Worm (Caenorhabditis elegans) whole organism, late embryonic: ENCODE results near the gene F54E2.9.

ENCODE experiments used
- F13H6.1 ChIP-seq: sonication (generic microtip); optimal IDR thresholded peaks from 2 replicates; lab custom pipeline; 2016; ENCODE audit warnings: missing genetic modification characterization, missing compliant biosample characterization
- K02D7.2 ChIP-seq: sonication (generic microtip); optimal IDR thresholded peaks from 2 replicates; lab custom pipeline; 2017; ENCODE audit warnings: mild to moderate bottlenecking, missing genetic modification characterization, missing compliant biosample characterization
- T23F11.4 ChIP-seq: fragments of 200-800 bp; sonication (Bioruptor generic); optimal IDR thresholded peaks from 2 replicates; lab custom pipeline; 2018; ENCODE audit warnings: mild to moderate bottlenecking, missing genetic modification characterization, missing compliant biosample characterization
- Y22D7AL.16 ChIP-seq: sonication (generic microtip); optimal IDR thresholded peaks from 2 replicates; lab custom pipeline; 2016; ENCODE audit warnings: missing genetic modification characterization, missing compliant biosample characterization
- ahr-1 ChIP-seq: sonication (generic microtip); optimal IDR thresholded peaks from 2 replicates; lab custom pipeline; 2016; ENCODE audit warnings: missing genetic modification characterization, missing compliant biosample characterization
- ceh-18 ChIP-seq: sonication (generic microtip); optimal IDR thresholded peaks from 2 replicates; lab custom pipeline; 2016; ENCODE audit warnings: missing genetic modification characterization, missing compliant biosample characterization
- ceh-24 ChIP-seq: sonication (generic microtip); optimal IDR thresholded peaks from 2 replicates; lab custom pipeline; 2016; ENCODE audit warnings: mild to moderate bottlenecking, missing genetic modification characterization, missing compliant biosample characterization
- ceh-31 ChIP-seq: sonication (generic microtip); optimal IDR thresholded peaks from 2 replicates; lab custom pipeline; 2016; ENCODE audit warnings: missing genetic modification characterization, missing compliant biosample characterization
- ceh-34 ChIP-seq: sonication (generic microtip); optimal IDR thresholded peaks from 2 replicates; lab custom pipeline; 2016; ENCODE audit warnings: mild to moderate bottlenecking, missing genetic modification characterization, missing compliant biosample characterization
- ceh-48 ChIP-seq: sonication (generic microtip); optimal IDR thresholded peaks from 2 replicates; lab custom pipeline; 2016; ENCODE audit warnings: missing genetic modification characterization, inconsistent platforms, missing compliant biosample characterization
- ceh-9 ChIP-seq: sonication (generic microtip); optimal IDR thresholded peaks from 2 replicates; lab custom pipeline; 2016; ENCODE audit warnings: mild to moderate bottlenecking, missing genetic modification characterization, inconsistent platforms, missing compliant biosample characterization
- che-1 ChIP-seq: sonication (generic microtip); optimal IDR thresholded peaks from 2 replicates; lab custom pipeline; 2016; ENCODE audit warnings: mild to moderate bottlenecking, missing genetic modification characterization, missing compliant biosample characterization
- dmd-4 ChIP-seq: sonication (generic microtip); optimal IDR thresholded peaks from 2 replicates; lab custom pipeline; 2016; ENCODE audit warnings: borderline replicate concordance, missing genetic modification characterization, missing compliant biosample characterization
- dve-1 ChIP-seq: sonication (generic microtip); optimal IDR thresholded peaks from 2 replicates; lab custom pipeline; 2017; ENCODE audit warnings: antibody characterized with exemption, mild to moderate bottlenecking, missing genetic modification characterization, missing compliant biosample characterization
- elt-2 ChIP-seq: sonication (generic microtip); optimal IDR thresholded peaks from 2 replicates; lab custom pipeline; 2016; ENCODE audit warnings: missing genetic modification reagents, missing genetic modification characterization, missing compliant biosample characterization
- eyg-1 ChIP-seq: sonication (generic microtip); optimal IDR thresholded peaks from 2 replicates; lab custom pipeline; 2016; ENCODE audit warnings: missing genotype, missing genetic modification characterization, missing compliant biosample characterization
- fkh-10 ChIP-seq: fragments of 150-350 bp; optimal IDR thresholded peaks from 2 replicates; lab custom pipeline; 2014; ENCODE audit warnings: missing biosample characterization, missing genetic modification reagents, missing genetic modification characterization
- hlh-6 ChIP-seq: sonication (generic microtip); optimal IDR thresholded peaks from 2 replicates; lab custom pipeline; 2016; ENCODE audit warnings: missing genotype, missing genetic modification characterization, missing compliant biosample characterization
- lim-6 ChIP-seq: sonication (generic microtip); optimal IDR thresholded peaks from 2 replicates; lab custom pipeline; 2016; ENCODE audit warnings: missing genetic modification characterization, missing compliant biosample characterization
- madf-2 ChIP-seq: sonication (generic microtip); optimal IDR thresholded peaks from 2 replicates; lab custom pipeline; 2017; ENCODE audit warnings: missing genetic modification characterization, missing compliant biosample characterization
- mec-3 ChIP-seq: sonication (generic microtip); optimal IDR thresholded peaks from 2 replicates; lab custom pipeline; 2016; ENCODE audit warnings: borderline replicate concordance, missing genetic modification characterization, missing compliant biosample characterization
- nfya-1 ChIP-seq: sonication (generic microtip); optimal IDR thresholded peaks from 2 replicates; lab custom pipeline; 2017; ENCODE audit warnings: missing genetic modification characterization, mild to moderate bottlenecking, missing compliant biosample characterization, antibody characterized with exemption, moderate library complexity
- nhr-232 ChIP-seq: sonication (generic microtip); optimal IDR thresholded peaks from 2 replicates; lab custom pipeline; 2016; ENCODE audit warnings: missing genetic modification characterization, missing compliant biosample characterization
- npax-4 ChIP-seq: sonication (generic microtip); optimal IDR thresholded peaks from 2 replicates; lab custom pipeline; 2016; ENCODE audit warnings: missing genetic modification characterization, missing compliant biosample characterization
- odd-2 ChIP-seq: sonication (generic microtip); optimal IDR thresholded peaks from 2 replicates; lab custom pipeline; 2017; ENCODE audit warnings: antibody characterized with exemption, mild to moderate bottlenecking, missing genetic modification characterization, missing compliant biosample characterization
- pag-3 ChIP-seq: sonication (generic microtip); optimal IDR thresholded peaks from 2 replicates; lab custom pipeline; 2016; ENCODE audit warnings: missing compliant biosample characterization, missing genetic modification characterization, borderline replicate concordance
- pha-4 ChIP-seq: fragments of 150-350 bp; optimal IDR thresholded peaks from 2 replicates; lab custom pipeline; 2018; ENCODE audit warnings: missing biosample characterization, missing genetic modification reagents, missing genetic modification characterization
- pqm-1 ChIP-seq: sonication (generic microtip); optimal IDR thresholded peaks from 2 replicates; lab custom pipeline; 2016; ENCODE audit warnings: missing genetic modification characterization, missing compliant biosample characterization
- rnt-1 ChIP-seq: sonication (generic microtip); optimal IDR thresholded peaks from 2 replicates; lab custom pipeline; 2016; ENCODE audit warnings: missing genetic modification characterization, missing compliant biosample characterization
- sdc-2 ChIP-seq: sonication (generic microtip); optimal IDR thresholded peaks from 2 replicates; lab custom pipeline; 2016; ENCODE audit warnings: missing genotype, missing genetic modification characterization, missing compliant biosample characterization
- syd-9 ChIP-seq: sonication (generic microtip); optimal IDR thresholded peaks from 2 replicates; lab custom pipeline; 2016; ENCODE audit warnings: mild to moderate bottlenecking, missing genetic modification characterization, moderate library complexity, missing compliant biosample characterization
- tbx-7 ChIP-seq: sonication (generic microtip); optimal IDR thresholded peaks from 2 replicates; lab custom pipeline; 2016; ENCODE audit warnings: missing genotype, missing genetic modification characterization, missing compliant biosample characterization
- ttx-3 ChIP-seq: sonication (generic microtip); optimal IDR thresholded peaks from 2 replicates; lab custom pipeline; 2016; ENCODE audit warnings: missing genetic modification reagents, missing genetic modification characterization, missing compliant biosample characterization
- unc-3 ChIP-seq, 2 experiments: fragments of 200-800 bp in 1 of 2; sonication (Bioruptor generic) in 1 of 2; sonication (generic microtip) in 1 of 2; conservative IDR thresholded peaks in 1 of 2; optimal IDR thresholded peaks in 1 of 2; 2 replicates each; pipeline versions ENCODE4 v1.3.6 to Lab custom; 2016 to 2022; ENCODE audit warnings: missing compliant biosample characterization in 2 of 2, missing genetic modification characterization in 2 of 2, missing genetic modification reagents in 1 of 2
- unc-42 ChIP-seq: sonication (generic microtip); optimal IDR thresholded peaks from 2 replicates; lab custom pipeline; 2016; ENCODE audit warnings: missing genotype, missing genetic modification characterization, missing compliant biosample characterization
- ztf-16 ChIP-seq: sonication (generic microtip); optimal IDR thresholded peaks from 2 replicates; lab custom pipeline; 2017; ENCODE audit warnings: missing genetic modification characterization, missing compliant biosample characterization

F54E2.9 gene

ce11 chrV:2780786-2781185 lies 33.0 kb downstream of the F54E2.9 start, which contains the start of gene R05D8.11:
Gene R05D8.11 (minus strand): TSS chrV:2780886.
- TF ChIP-seq tbx-7 (tag; lab: Kevin White, UChicago), result no peak
- TF ChIP-seq ceh-34 (tag; lab: Kevin White, UChicago), result no peak
- no peak for TF ChIP-seq Y22D7AL.16 (tag; lab: Kevin White, UChicago)
- no peak for TF ChIP-seq nfya-1 (tag; lab: Kevin White, UChicago)

- TF ChIP-seq pha-4 (tag; lab: Kevin White, UChicago) (no peak), tbx-7 (tag; lab: Kevin White, UChicago) (no peak), mec-3 (no peak), dmd-4 (tag; lab: Kevin White, UChicago) (no peak), ztf-16 (tag; lab: Kevin White, UChicago) (no peak), rnt-1 (tag; lab: Kevin White, UChicago) (no peak), unc-42 (tag; lab: Kevin White, UChicago) (no peak), nhr-232 (tag; lab: Kevin White, UChicago) (no peak), ttx-3 (tag; lab: Kevin White, UChicago) (no peak)
These were observed 39.7 kb downstream of the F54E2.9 start, which contains the start of gene srj-18 for ce11 chrV:2774042-2774441. Gene srj-18 (plus strand): TSS chrV:2774342.

ce11 chrV:2771560-2771959 lies 42.2 kb downstream of the F54E2.9 start, which contains the start of gene srh-56:
Gene srh-56 (plus strand): TSS chrV:2771860.
- no peak for TF ChIP-seq odd-2 (tag; lab: Kevin White, UChicago)
- no peak for TF ChIP-seq pag-3
- TF ChIP-seq, all 69 proteins: peak for 0

ce11 chrV:2769754-2770153 lies 44.0 kb downstream of the F54E2.9 start, which contains the start of gene dhs-15:
Gene dhs-15 (minus strand): TSS chrV:2769854.
- TF ChIP-seq ahr-1 (tag; lab: Kevin White, UChicago) (no peak), eyg-1 (tag; lab: Kevin White, UChicago) (no peak), nfya-1 (tag; lab: Kevin White, UChicago) (no peak), T23F11.4 (GFP tag; lab: Kevin White, UChicago) (no peak), sdc-2 (no peak), dve-1 (tag; lab: Kevin White, UChicago) (no peak), F13H6.1 (tag; lab: Kevin White, UChicago) (no peak), fkh-10 (GFP tag; lab: Kevin White, UChicago) (no peak), odd-2 (tag; lab: Kevin White, UChicago) (no peak), ceh-18 (tag; lab: Kevin White, UChicago) (no peak)
- TF ChIP-seq, all 69 proteins: peak for 0

ce11 chrV:2767465-2767864 lies 46.3 kb downstream of the F54E2.9 start, which contains the start of gene R05D8.9:
Gene R05D8.9 (minus strand): TSS chrV:2767565.
- no peak for TF ChIP-seq npax-4 (tag; lab: Kevin White, UChicago)
- no peak for TF ChIP-seq K02D7.2 (tag; lab: Kevin White, UChicago)
- TF ChIP-seq T23F11.4 (GFP tag; lab: Kevin White, UChicago), result no peak
- TF ChIP-seq nfya-1 (tag; lab: Kevin White, UChicago), result no peak
- no peak for TF ChIP-seq hlh-6
- no peak for TF ChIP-seq rnt-1 (tag; lab: Kevin White, UChicago)
- TF ChIP-seq odd-2 (tag; lab: Kevin White, UChicago), result no peak
- TF ChIP-seq nhr-232 (tag; lab: Kevin White, UChicago), result no peak

- TF ChIP-seq lim-6 (tag; lab: Kevin White, UChicago) (no peak), ceh-31 (no peak), hlh-6 (no peak), ztf-16 (tag; lab: Kevin White, UChicago) (no peak), ceh-9 (tag; lab: Kevin White, UChicago) (no peak), madf-2 (tag; lab: Kevin White, UChicago) (no peak), K02D7.2 (tag; lab: Kevin White, UChicago) (no peak), elt-2 (tag; lab: Kevin White, UChicago) (no peak), ceh-24 (tag; lab: Kevin White, UChicago) (no peak), unc-3 (GFP tag; conservative IDR thresholded peaks at IDR 0.05; lab: Robert Waterston, UW) (no peak), unc-3 (tag; optimal IDR thresholded peaks at IDR 0.05; lab: Kevin White, UChicago) (no peak), pqm-1 (tag; lab: Kevin White, UChicago) (no peak), syd-9 (tag; lab: Kevin White, UChicago) (no peak), pha-4 (tag; lab: Kevin White, UChicago) (no peak), ceh-48 (tag; lab: Kevin White, UChicago) (no peak), che-1 (tag; lab: Kevin White, UChicago) (no peak)
These were observed 48.7 kb downstream of the F54E2.9 start, which contains the start of gene dhs-14 for ce11 chrV:2765052-2765451. Gene dhs-14 (minus strand): TSS chrV:2765200.
